Fruit fly (Drosophila melanogaster) whole organism, wandering third instar larva: ENCODE measurements around the gene CG33061.

Source experiments
- N ChIP-seq: fragments of >200 bp; optimal IDR thresholded peaks from 2 replicates; lab custom pipeline; 2018; ENCODE audit warnings: missing biosample characterization, missing external identifiers, missing genetic modification characterization
- OdsH ChIP-seq: fragments of 200-800 bp; sonication (Bioruptor generic); optimal IDR thresholded peaks from 2 replicates; lab custom pipeline; 2016; ENCODE audit warnings: missing biosample characterization, mild to moderate bottlenecking, missing genetic modification characterization
- br ChIP-seq: fragments of 200-800 bp; sonication (Bioruptor generic); optimal IDR thresholded peaks from 2 replicates; lab custom pipeline; 2016; ENCODE audit warnings: missing biosample characterization, missing genetic modification characterization
- brk ChIP-seq: fragments of 200-800 bp; sonication (Bioruptor generic); optimal IDR thresholded peaks from 2 replicates; lab custom pipeline; 2016; ENCODE audit warnings: missing biosample characterization, mild to moderate bottlenecking, missing genetic modification characterization
- ey ChIP-seq: fragments of 200-800 bp; sonication (Bioruptor generic); optimal IDR thresholded peaks from 2 replicates; lab custom pipeline; 2016; ENCODE audit warnings: missing biosample characterization, missing genetic modification characterization
- foxo ChIP-seq, 2 experiments: fragments of 200-800 bp; sonication (Bioruptor generic); optimal IDR thresholded peaks; 2 replicates in 1 of 2; 3 replicates in 1 of 2; lab custom pipeline; 2016 to 2017; ENCODE audit warnings: missing biosample characterization in 2 of 2, missing genetic modification characterization in 2 of 2
- h ChIP-seq: fragments of 200-800 bp; sonication (Bioruptor generic); optimal IDR thresholded peaks from 3 replicates; lab custom pipeline; 2016; ENCODE audit warnings: missing biosample characterization, mild to moderate bottlenecking, missing genetic modification characterization
- lola ChIP-seq: fragments of >200 bp; optimal IDR thresholded peaks from 2 replicates; lab custom pipeline; 2017; ENCODE audit warnings: missing biosample characterization, missing genetic modification characterization
- psq ChIP-seq: fragments of 200-800 bp; sonication (Bioruptor generic); optimal IDR thresholded peaks from 3 replicates; lab custom pipeline; 2017; ENCODE audit warnings: missing biosample characterization, mild to moderate bottlenecking, missing genetic modification characterization, moderate library complexity
- rgr ChIP-seq: fragments of 200-800 bp; sonication (Bioruptor generic); optimal IDR thresholded peaks from 3 replicates; lab custom pipeline; 2016; ENCODE audit warnings: missing biosample characterization, mild to moderate bottlenecking, missing genetic modification characterization
- usp ChIP-seq: fragments of >200 bp; optimal IDR thresholded peaks from 2 replicates; lab custom pipeline; 2017; ENCODE audit warnings: missing biosample characterization, missing genetic modification characterization

- TF ChIP-seq foxo (GFP tag; optimal IDR thresholded peaks at IDR 0.05; lab: Kevin White, UChicago) (no peak), N (GFP tag; lab: Kevin White, UChicago) (no peak), OdsH (GFP tag; lab: Kevin White, UChicago) (no peak), rgr (GFP tag; lab: Kevin White, UChicago) (no peak), lola (GFP tag; lab: Kevin White, UChicago) (no peak), psq (GFP tag; lab: Kevin White, UChicago) (no peak), usp (no peak), br (no peak), brk (GFP tag; lab: Kevin White, UChicago) (no peak), ey (GFP tag; lab: Kevin White, UChicago) (no peak), h (GFP tag; lab: Kevin White, UChicago) (no peak)
These were observed 27.7 kb downstream of the CG33061 start for dm6 chr3L:16357187-16357728.
